Fruit fly (Drosophila melanogaster) whole organism, embryonic: Measurements from ENCODE around the gene Sik2.

Experiments
- ATbp ChIP-seq: fragments of 200-800 bp; sonication (Bioruptor generic); optimal IDR thresholded peaks from 2 replicates; lab custom pipeline; 2017; ENCODE audit warnings: missing biosample characterization, mild to moderate bottlenecking, missing genetic modification characterization, missing genetic modification reagents
- Antp ChIP-seq: fragments of 200-800 bp; sonication (Bioruptor generic); optimal IDR thresholded peaks from 3 replicates; lab custom pipeline; 2016; ENCODE audit warnings: missing biosample characterization, missing genetic modification characterization
- CG10209 ChIP-seq: fragments of 200-800 bp; sonication (Bioruptor generic); optimal IDR thresholded peaks from 3 replicates; lab custom pipeline; 2017; ENCODE audit warnings: missing biosample characterization, mild to moderate bottlenecking, missing genetic modification characterization, missing genetic modification reagents
- CG11695 ChIP-seq: fragments of 200-800 bp; sonication (Bioruptor generic); IDR thresholded peaks from 3 replicates; pipeline ENCODE4 v1.3.6; 2022; ENCODE audit warnings: missing biosample characterization, missing genetic modification characterization
- CG1233 ChIP-seq: fragments of 200-800 bp; sonication (Bioruptor generic); optimal IDR thresholded peaks from 4 replicates; lab custom pipeline; 2018; ENCODE audit warnings: missing biosample characterization, mild to moderate bottlenecking, missing genetic modification characterization
- CG13287 ChIP-seq: fragments of 200-800 bp; sonication (Bioruptor generic); IDR thresholded peaks from 2 replicates; pipeline ENCODE4 v1.3.6; 2022; ENCODE audit warnings: missing biosample characterization, missing genetic modification characterization; ENCODE audit not compliant: partially characterized antibody
- CG13296 ChIP-seq: fragments of 200-800 bp; sonication (Bioruptor generic); optimal IDR thresholded peaks from 3 replicates; lab custom pipeline; 2018; ENCODE audit warnings: missing biosample characterization, mild to moderate bottlenecking, missing genetic modification characterization
- CG14965 ChIP-seq: fragments of 200-800 bp; sonication (Bioruptor generic); optimal IDR thresholded peaks from 2 replicates; lab custom pipeline; 2016; ENCODE audit warnings: missing biosample characterization, missing genetic modification characterization, borderline replicate concordance
- CG17359 ChIP-seq: fragments of 200-800 bp; sonication (Bioruptor generic); optimal IDR thresholded peaks from 3 replicates; lab custom pipeline; 2018; ENCODE audit warnings: missing biosample characterization, mild to moderate bottlenecking, missing genetic modification characterization, moderate library complexity
- CG1832 ChIP-seq: fragments of 200-800 bp; sonication (Bioruptor generic); optimal IDR thresholded peaks from 2 replicates; lab custom pipeline; 2017; ENCODE audit warnings: missing biosample characterization, mild to moderate bottlenecking, missing genetic modification characterization, inconsistent platforms
- CG4404 ChIP-seq: fragments of 200-800 bp; sonication (Bioruptor generic); IDR thresholded peaks from 2 replicates; pipeline ENCODE4 v1.3.6; 2022; ENCODE audit warnings: missing biosample characterization, missing genetic modification characterization
- CG5180 ChIP-seq: fragments of 200-800 bp; sonication (Bioruptor generic); optimal IDR thresholded peaks from 3 replicates; lab custom pipeline; 2017; ENCODE audit warnings: missing biosample characterization, missing genetic modification characterization, mild to moderate bottlenecking, moderate library complexity, missing genetic modification reagents
- CG5245 ChIP-seq: fragments of 200-800 bp; sonication (Bioruptor generic); optimal IDR thresholded peaks from 3 replicates; lab custom pipeline; 2016; ENCODE audit warnings: missing biosample characterization, missing genetic modification characterization
- CG6272 ChIP-seq: fragments of 200-800 bp; sonication (Bioruptor generic); IDR thresholded peaks from 2 replicates; pipeline ENCODE4 v1.3.6; 2022; ENCODE audit warnings: missing biosample characterization, missing genetic modification characterization
- CG6791 ChIP-seq: fragments of 200-800 bp; sonication (Bioruptor generic); IDR thresholded peaks from 3 replicates; pipeline ENCODE4 v1.3.6; 2022; ENCODE audit warnings: missing biosample characterization, missing genetic modification characterization; ENCODE audit not compliant: partially characterized antibody
- CG7928 ChIP-seq: fragments of 200-800 bp; sonication (Bioruptor generic); optimal IDR thresholded peaks from 2 replicates; lab custom pipeline; 2017; ENCODE audit warnings: missing biosample characterization, mild to moderate bottlenecking, missing genetic modification characterization
- CG8478 ChIP-seq: fragments of >200 bp; optimal IDR thresholded peaks from 2 replicates; lab custom pipeline; 2018
- CoRest ChIP-seq: fragments of 200-800 bp; sonication (Bioruptor generic); optimal IDR thresholded peaks from 3 replicates; lab custom pipeline; 2018; ENCODE audit warnings: missing biosample characterization, mild to moderate bottlenecking, missing genetic modification characterization, moderate library complexity
- Dll ChIP-seq: fragments of 200-800 bp; sonication (Bioruptor generic); IDR thresholded peaks from 4 replicates; pipeline ENCODE4 v1.3.6; 2022; ENCODE audit warnings: missing biosample characterization, missing genetic modification characterization; ENCODE audit not compliant: partially characterized antibody
- E2f1 ChIP-seq: fragments of 200-800 bp; sonication (Bioruptor generic); IDR thresholded peaks from 2 replicates; pipeline ENCODE4 v1.3.6; 2022; ENCODE audit warnings: missing biosample characterization, missing genetic modification characterization
- Elba2 ChIP-seq: fragments of 200-800 bp; sonication (Bioruptor generic); optimal IDR thresholded peaks from 3 replicates; lab custom pipeline; 2016; ENCODE audit warnings: missing biosample characterization, missing genetic modification characterization
- H15 ChIP-seq: fragments of 200-800 bp; sonication (Bioruptor generic); IDR thresholded peaks from 3 replicates; pipeline ENCODE4 v1.3.6; 2022; ENCODE audit warnings: missing biosample characterization, missing genetic modification characterization
- HmgD ChIP-seq: fragments of 200-800 bp; sonication (Bioruptor generic); optimal IDR thresholded peaks from 3 replicates; lab custom pipeline; 2016; ENCODE audit warnings: missing biosample characterization, missing genetic modification characterization
- Hmr ChIP-seq: fragments of 200-800 bp; sonication (Bioruptor generic); optimal IDR thresholded peaks from 3 replicates; lab custom pipeline; 2017; ENCODE audit warnings: mild to moderate bottlenecking, missing biosample characterization, missing genetic modification reagents, missing genetic modification characterization
- NfI ChIP-seq: fragments of 200-800 bp; sonication (Bioruptor generic); optimal IDR thresholded peaks from 3 replicates; lab custom pipeline; 2018; ENCODE audit warnings: missing biosample characterization, mild to moderate bottlenecking, missing genetic modification characterization, moderate library complexity
- Rfx ChIP-seq: fragments of 200-800 bp; sonication (Bioruptor generic); IDR thresholded peaks from 2 replicates; pipeline ENCODE4 v1.3.6; 2022; ENCODE audit warnings: missing biosample characterization, missing genetic modification characterization
- Rx ChIP-seq: fragments of 200-800 bp; sonication (Bioruptor generic); IDR thresholded peaks from 2 replicates; pipeline ENCODE4 v1.3.6; 2022; ENCODE audit warnings: missing biosample characterization, missing genetic modification characterization
- Sry-β ChIP-seq: fragments of 200-800 bp; sonication (Bioruptor generic); optimal IDR thresholded peaks from 2 replicates; lab custom pipeline; 2018; ENCODE audit warnings: missing biosample characterization, mild to moderate bottlenecking, missing genetic modification characterization, moderate library complexity
- Ssrp ChIP-seq: fragments of 200-800 bp; sonication (Bioruptor generic); optimal IDR thresholded peaks from 2 replicates; lab custom pipeline; 2018; ENCODE audit warnings: missing biosample characterization, mild to moderate bottlenecking, missing genetic modification characterization, moderate library complexity
- Tbp ChIP-seq: fragments of >200 bp; optimal IDR thresholded peaks from 2 replicates; lab custom pipeline; 2018; ENCODE audit warnings: missing biosample characterization, missing genetic modification characterization
- ac ChIP-seq: fragments of 200-800 bp; sonication (Bioruptor generic); optimal IDR thresholded peaks from 3 replicates; lab custom pipeline; 2017; ENCODE audit warnings: missing biosample characterization, mild to moderate bottlenecking, missing genetic modification characterization
- corto ChIP-seq: fragments of 200-800 bp; sonication (Bioruptor generic); optimal IDR thresholded peaks from 2 replicates; lab custom pipeline; 2016; ENCODE audit warnings: missing biosample characterization, mild to moderate bottlenecking, missing genetic modification characterization, moderate library complexity
- cwo ChIP-seq: fragments of 200-800 bp; sonication (Bioruptor generic); optimal IDR thresholded peaks from 3 replicates; lab custom pipeline; 2017; ENCODE audit warnings: missing biosample characterization, missing genetic modification characterization, mild to moderate bottlenecking, moderate library complexity, missing genetic modification reagents
- ewg ChIP-seq: fragments of 200-800 bp; sonication (Bioruptor generic); optimal IDR thresholded peaks from 3 replicates; lab custom pipeline; 2017; ENCODE audit warnings: mild to moderate bottlenecking, missing biosample characterization, missing genetic modification reagents, missing genetic modification characterization
- ftz-f1 ChIP-seq: fragments of 200-800 bp; sonication (Bioruptor generic); optimal IDR thresholded peaks from 2 replicates; lab custom pipeline; 2016; ENCODE audit warnings: missing biosample characterization, missing genetic modification characterization
- ham ChIP-seq: fragments of 200-800 bp; sonication (Bioruptor generic); IDR thresholded peaks from 2 replicates; pipeline ENCODE4 v1.3.6; 2022; ENCODE audit warnings: missing biosample characterization, missing genetic modification characterization
- mam ChIP-seq: fragments of 200-800 bp; sonication (Bioruptor generic); optimal IDR thresholded peaks from 3 replicates; lab custom pipeline; 2016; ENCODE audit warnings: missing biosample characterization, missing genetic modification characterization
- nom ChIP-seq: fragments of 200-800 bp; sonication (Bioruptor generic); optimal IDR thresholded peaks from 2 replicates; lab custom pipeline; 2017; ENCODE audit warnings: missing biosample characterization, missing genetic modification characterization, mild to moderate bottlenecking, moderate library complexity, missing genetic modification reagents
- odd ChIP-seq: fragments of 200-800 bp; sonication (Bioruptor generic); optimal IDR thresholded peaks from 2 replicates; lab custom pipeline; 2017; ENCODE audit warnings: missing biosample characterization, mild to moderate bottlenecking, missing genetic modification characterization
- org-1 ChIP-seq: fragments of 200-800 bp; sonication (Bioruptor generic); optimal IDR thresholded peaks from 2 replicates; lab custom pipeline; 2017; ENCODE audit warnings: missing biosample characterization, missing genetic modification characterization
- otp ChIP-seq: fragments of 200-800 bp; sonication (Bioruptor generic); IDR thresholded peaks from 3 replicates; pipeline ENCODE4, ENCODE4 v1.3.6; 2022; ENCODE audit warnings: missing biosample characterization, missing genetic modification characterization
- pho ChIP-seq: fragments of 200-800 bp; sonication (Bioruptor generic); optimal IDR thresholded peaks from 2 replicates; lab custom pipeline; 2016; ENCODE audit warnings: missing biosample characterization, missing genetic modification characterization
- pzg ChIP-seq: fragments of 200-800 bp; sonication (Bioruptor generic); optimal IDR thresholded peaks from 3 replicates; lab custom pipeline; 2018; ENCODE audit warnings: missing biosample characterization, mild to moderate bottlenecking, missing genetic modification characterization, moderate library complexity
- ranshi ChIP-seq: fragments of 200-800 bp; sonication (Bioruptor generic); IDR thresholded peaks from 2 replicates; pipeline ENCODE4 v1.3.6; 2022; ENCODE audit warnings: missing biosample characterization, missing genetic modification characterization
- salm ChIP-seq: fragments of 200-800 bp; sonication (Bioruptor generic); optimal IDR thresholded peaks from 2 replicates; lab custom pipeline; 2018; ENCODE audit warnings: missing biosample characterization, mild to moderate bottlenecking, missing genetic modification characterization
- sens-2 ChIP-seq: fragments of 200-800 bp; sonication (Bioruptor generic); IDR thresholded peaks from 2 replicates; pipeline ENCODE4 v1.3.6; 2022; ENCODE audit warnings: missing biosample characterization, missing genetic modification characterization
- tup ChIP-seq: fragments of 200-800 bp; sonication (Bioruptor generic); optimal IDR thresholded peaks from 2 replicates; lab custom pipeline; 2016; ENCODE audit warnings: missing biosample characterization, mild to moderate bottlenecking, missing genetic modification characterization, moderate library complexity
- tx ChIP-seq: fragments of 200-800 bp; sonication (Bioruptor generic); optimal IDR thresholded peaks from 2 replicates; lab custom pipeline; 2016; ENCODE audit warnings: missing biosample characterization, missing genetic modification characterization
- usp ChIP-seq: fragments of >200 bp; optimal IDR thresholded peaks from 2 replicates; lab custom pipeline; 2017; ENCODE audit warnings: missing biosample characterization, missing genetic modification characterization
- zen ChIP-seq: fragments of 200-800 bp; sonication (Bioruptor generic); optimal IDR thresholded peaks from 3 replicates; lab custom pipeline; 2018; ENCODE audit warnings: missing biosample characterization, mild to moderate bottlenecking, missing genetic modification characterization, moderate library complexity

Sik2 gene

DNA sequence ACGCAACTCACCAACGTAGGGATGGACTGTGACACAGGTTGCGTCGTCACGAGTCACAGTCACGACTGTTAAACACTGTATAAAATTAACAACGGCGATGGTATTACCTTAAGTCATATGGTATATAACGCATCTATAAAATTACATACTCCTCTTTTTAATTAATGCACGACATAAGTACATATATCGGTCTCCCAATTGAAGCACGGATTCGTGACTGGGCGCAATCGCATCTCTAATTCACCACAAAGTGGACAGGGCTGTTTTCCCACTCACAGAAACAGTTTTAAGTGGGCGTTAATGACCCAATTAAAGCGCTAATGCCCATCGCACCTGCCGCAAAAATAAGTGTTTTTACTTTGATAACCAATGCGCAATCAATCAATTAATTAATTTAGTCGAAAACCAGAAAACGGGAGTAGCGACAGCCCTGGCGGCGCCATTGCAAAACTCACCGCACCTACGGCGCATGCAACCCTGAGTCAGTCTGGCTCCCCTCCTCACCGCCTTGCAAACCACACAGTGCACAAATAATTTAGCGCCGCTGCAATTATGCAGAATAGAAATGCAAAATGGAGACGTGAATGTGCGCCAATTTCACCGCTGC is 20.3 kb downstream of the Sik2 start, which contains the start of gene CG4313 (continued):
- TF ChIP-seq Elba2 (GFP tag; lab: Kevin White, UChicago) (no peak), otp (GFP tag; lab: Robert Waterston, UW) (no peak), CoRest (tag; lab: Kevin White, UChicago) (peak; percentile 76), CG7928 (GFP tag; lab: Kevin White, UChicago) (peak; percentile 83), E2f1 (peak; percentile 71), usp (no peak), corto (GFP tag; lab: Kevin White, UChicago) (no peak), CG14965 (GFP tag; lab: Kevin White, UChicago) (no peak), mam (GFP tag; lab: Kevin White, UChicago) (peak; percentile 87), HmgD (no peak), CG13296 (peak; percentile 62), tx (peak; percentile 44), ac (GFP tag; lab: Kevin White, UChicago) (no peak), zen (tag; lab: Kevin White, UChicago) (peak; percentile 41), Rx (peak; percentile 29; the same call in 1 of the 2 replicates), CG17359 (tag; lab: Kevin White, UChicago) (peak; percentile 31), CG6791 (GFP tag; lab: Robert Waterston, UW) (peak; percentile 74), ham (GFP tag; lab: Robert Waterston, UW) (no peak), nom (GFP tag; lab: Kevin White, UChicago) (no peak), cwo (GFP tag; lab: Kevin White, UChicago) (peak; percentile 46), CG11695 (GFP tag; lab: Robert Waterston, UW) (peak; percentile 59; the same call in 2 of the 3 replicates), Ssrp (peak; percentile 53), CG5180 (GFP tag; lab: Kevin White, UChicago) (peak; percentile 14), Hmr (GFP tag; lab: Kevin White, UChicago) (peak; percentile 70), tup (GFP tag; lab: Kevin White, UChicago) (peak; percentile 32), Rfx (GFP tag; lab: Robert Waterston, UW) (peak; percentile 85), pho (GFP tag; lab: Kevin White, UChicago) (peak; percentile 62), CG13287 (GFP tag; lab: Robert Waterston, UW) (peak; percentile 90), sens-2 (no peak), salm (tag; lab: Kevin White, UChicago) (no peak), odd (peak; percentile 28), H15 (GFP tag; lab: Robert Waterston, UW) (0 out of 3 replicates have a peak, but pooled peaks have one; percentile 54), CG8478 (lab: Kevin White, UChicago) (no peak), CG4404 (peak; percentile 62), CG6272 (GFP tag; lab: Robert Waterston, UW) (peak; percentile 76), Tbp (GFP tag; lab: Kevin White, UChicago) (no peak), pzg (GFP tag; lab: Kevin White, UChicago) (peak; percentile 42), ranshi (GFP tag; lab: Robert Waterston, UW) (0 out of 2 replicates have a peak, but pooled peaks have one; percentile 52), ATbp (no peak), org-1 (peak; percentile 58), ewg (GFP tag; lab: Kevin White, UChicago) (peak; percentile 68), Sry-β (GFP tag; lab: Kevin White, UChicago) (peak; percentile 80), Dll (peak; percentile 95), Antp (peak; percentile 75), CG1233 (GFP tag; lab: Kevin White, UChicago) (peak; percentile 70), CG1832 (GFP tag; lab: Kevin White, UChicago) (no peak), CG5245 (GFP tag; lab: Kevin White, UChicago) (peak; percentile 58), ftz-f1 (no peak), CG10209 (GFP tag; lab: Kevin White, UChicago) (peak; percentile 67), NfI (GFP tag; lab: Kevin White, UChicago) (peak; percentile 58)
